Fruit fly (Drosophila melanogaster) whole organism, wandering third instar larva: ENCODE results near the gene Mettl2.

Experiments
- CG9705 ChIP-seq: fragments of 200-800 bp; sonication (Bioruptor generic); optimal IDR thresholded peaks from 2 replicates; lab custom pipeline; 2018; ENCODE audit warnings: missing biosample characterization, mild to moderate bottlenecking, missing genetic modification characterization
- CrebA ChIP-seq: fragments of 200-800 bp; sonication (Bioruptor generic); optimal IDR thresholded peaks from 2 replicates; lab custom pipeline; 2016; ENCODE audit warnings: missing biosample characterization, mild to moderate bottlenecking, missing genetic modification characterization, borderline replicate concordance
- Dfd ChIP-seq: fragments of >200 bp; optimal IDR thresholded peaks from 2 replicates; lab custom pipeline; 2017; ENCODE audit warnings: missing biosample characterization, missing genetic modification characterization
- Dif ChIP-seq: fragments of 200-275, 200-300 bp; sonication (Bioruptor generic); optimal IDR thresholded peaks from 2 replicates; lab custom pipeline; 2018; ENCODE audit warnings: missing biosample characterization, missing genetic modification characterization; ENCODE audit not compliant: partially characterized antibody
- GATAd ChIP-seq: sonication (Bioruptor generic); optimal IDR thresholded peaks from 2 replicates; lab custom pipeline; 2016; ENCODE audit warnings: missing biosample characterization, missing genetic modification characterization
- HLH106 ChIP-seq: fragments of 200-800 bp; optimal IDR thresholded peaks from 3 replicates; lab custom pipeline; 2019; ENCODE audit warnings: missing biosample characterization, mild to moderate bottlenecking, missing genetic modification characterization, moderate library complexity
- Hnf4 ChIP-seq: fragments of 200-800 bp; sonication (Bioruptor generic); optimal IDR thresholded peaks from 2 replicates; lab custom pipeline; 2016; ENCODE audit warnings: missing biosample characterization, mild to moderate bottlenecking, missing genetic modification characterization
- Hr78 ChIP-seq: fragments of >200 bp; optimal IDR thresholded peaks from 2 replicates; lab custom pipeline; 2017; ENCODE audit warnings: missing biosample characterization, missing genetic modification characterization
- Hr83 ChIP-seq: fragments of 200-300 bp; sonication (Bioruptor generic); optimal IDR thresholded peaks from 2 replicates; lab custom pipeline; 2016; ENCODE audit warnings: missing biosample characterization, mild to moderate bottlenecking, missing genetic modification characterization, moderate library complexity; ENCODE audit not compliant: poor library complexity, severe bottlenecking
- Mio ChIP-seq: sonication (Bioruptor generic); optimal IDR thresholded peaks from 2 replicates; lab custom pipeline; 2016; ENCODE audit warnings: missing biosample characterization, missing genetic modification characterization
- Myc ChIP-seq: fragments of >200 bp; optimal IDR thresholded peaks from 2 replicates; lab custom pipeline; 2017
- N ChIP-seq: fragments of >200 bp; optimal IDR thresholded peaks from 2 replicates; lab custom pipeline; 2018; ENCODE audit warnings: missing biosample characterization, missing external identifiers, missing genetic modification characterization
- Rel ChIP-seq, 2 experiments: fragments of 200-800 bp; sonication (Bioruptor generic) in 1 of 2; optimal IDR thresholded peaks; 2 replicates in 1 of 2; 3 replicates in 1 of 2; lab custom pipeline; 2016 to 2019; ENCODE audit warnings: mild to moderate bottlenecking in 2 of 2, missing biosample characterization in 2 of 2, missing genetic modification characterization in 2 of 2, moderate library complexity in 1 of 2
- Sp1 ChIP-seq: fragments of 200-800 bp; sonication (Bioruptor generic); optimal IDR thresholded peaks from 3 replicates; lab custom pipeline; 2019; ENCODE audit warnings: missing biosample characterization, mild to moderate bottlenecking, missing genetic modification characterization, moderate library complexity
- Vsx2 ChIP-seq: fragments of 200-300, 225-300 bp; sonication (Bioruptor generic); optimal IDR thresholded peaks from 2 replicates; lab custom pipeline; 2018; ENCODE audit warnings: missing biosample characterization, missing genetic modification characterization; ENCODE audit not compliant: partially characterized antibody
- br ChIP-seq: fragments of 200-800 bp; sonication (Bioruptor generic); optimal IDR thresholded peaks from 2 replicates; lab custom pipeline; 2016; ENCODE audit warnings: missing biosample characterization, missing genetic modification characterization
- dl ChIP-seq, 2 experiments: fragments of 175-275, 200-275 bp in 1 of 2; fragments of 200-275 bp in 1 of 2; sonication (Bioruptor generic); optimal IDR thresholded peaks; lab custom pipeline; 2018; ENCODE audit warnings: mild to moderate bottlenecking in 2 of 2, missing biosample characterization in 2 of 2, missing genetic modification characterization in 2 of 2, moderate library complexity in 2 of 2; ENCODE audit not compliant: partially characterized antibody in 2 of 2, insufficient read depth in 1 of 2
- dmrt93B ChIP-seq: fragments of 200-800 bp; sonication (Bioruptor generic); optimal IDR thresholded peaks from 2 replicates; lab custom pipeline; 2018; ENCODE audit warnings: missing biosample characterization, mild to moderate bottlenecking, missing genetic modification characterization
- dsf ChIP-seq: sonication (Bioruptor generic); optimal IDR thresholded peaks from 2 replicates; lab custom pipeline; 2016; ENCODE audit warnings: missing biosample characterization, missing genetic modification characterization, borderline replicate concordance
- ey ChIP-seq: fragments of 200-800 bp; sonication (Bioruptor generic); optimal IDR thresholded peaks from 2 replicates; lab custom pipeline; 2016; ENCODE audit warnings: missing biosample characterization, missing genetic modification characterization
- foxo ChIP-seq, 2 experiments: fragments of 200-800 bp; sonication (Bioruptor generic); optimal IDR thresholded peaks; 2 replicates in 1 of 2; 3 replicates in 1 of 2; lab custom pipeline; 2016 to 2017; ENCODE audit warnings: missing biosample characterization in 2 of 2, missing genetic modification characterization in 2 of 2
- fru ChIP-seq: fragments of 200-800 bp; sonication (Bioruptor generic); optimal IDR thresholded peaks from 3 replicates; lab custom pipeline; 2016; ENCODE audit warnings: missing biosample characterization, mild to moderate bottlenecking, missing genetic modification characterization
- h ChIP-seq: fragments of 200-800 bp; sonication (Bioruptor generic); optimal IDR thresholded peaks from 3 replicates; lab custom pipeline; 2016; ENCODE audit warnings: missing biosample characterization, mild to moderate bottlenecking, missing genetic modification characterization
- jim ChIP-seq: fragments of 175-275, 200-325 bp; sonication (Bioruptor generic); optimal IDR thresholded peaks from 2 replicates; lab custom pipeline; 2016; ENCODE audit warnings: missing biosample characterization, mild to moderate bottlenecking, missing genetic modification characterization
- lola ChIP-seq: fragments of >200 bp; optimal IDR thresholded peaks from 2 replicates; lab custom pipeline; 2017; ENCODE audit warnings: missing biosample characterization, missing genetic modification characterization
- pan ChIP-seq: fragments of >200 bp; optimal IDR thresholded peaks from 2 replicates; lab custom pipeline; 2017
- rgr ChIP-seq: fragments of 200-800 bp; sonication (Bioruptor generic); optimal IDR thresholded peaks from 3 replicates; lab custom pipeline; 2016; ENCODE audit warnings: missing biosample characterization, mild to moderate bottlenecking, missing genetic modification characterization
- sage ChIP-seq: fragments of 200-800 bp; sonication (Bioruptor generic); optimal IDR thresholded peaks from 2 replicates; lab custom pipeline; 2016; ENCODE audit warnings: missing biosample characterization, mild to moderate bottlenecking, missing genetic modification characterization
- sv ChIP-seq: fragments of 200-800 bp; sonication (Bioruptor generic); optimal IDR thresholded peaks from 3 replicates; lab custom pipeline; 2016; ENCODE audit warnings: missing biosample characterization, missing genetic modification characterization
- tai ChIP-seq: sonication (Bioruptor generic); optimal IDR thresholded peaks from 2 replicates; lab custom pipeline; 2016; ENCODE audit warnings: missing biosample characterization, missing genetic modification characterization
- woc ChIP-seq: sonication (Bioruptor generic); optimal IDR thresholded peaks from 2 replicates; lab custom pipeline; 2016; ENCODE audit warnings: missing biosample characterization, mild to moderate bottlenecking, missing genetic modification characterization

Mettl2 gene

dm6 chr3L:1679394-1679793 is 40.4 kb upstream of the Mettl2 start:
- TF ChIP-seq Rel (GFP tag; optimal IDR thresholded peaks at IDR 0.05; lab: Kevin White, UChicago): no peak
- peak; percentile 71 for TF ChIP-seq Rel (tag; optimal IDR thresholded peaks at IDR 0.05; lab: Kevin White, UChicago)
- TF ChIP-seq h (GFP tag; lab: Kevin White, UChicago): peak; percentile 11
- TF ChIP-seq Myc: no peak
- TF ChIP-seq fru (GFP tag; lab: Kevin White, UChicago): peak; percentile 1
- no peak for TF ChIP-seq Dfd (GFP tag; lab: Kevin White, UChicago)
- peak; percentile 20 for TF ChIP-seq woc (GFP tag; lab: Kevin White, UChicago)
- TF ChIP-seq ey (GFP tag; lab: Kevin White, UChicago): no peak
- TF ChIP-seq HLH106: peak; percentile 11
- peak in 1 of 2 experiments; percentile 0 for TF ChIP-seq foxo (GFP tag; optimal IDR thresholded peaks at IDR 0.05; lab: Kevin White, UChicago)

- TF ChIP-seq CG9705 (GFP tag; lab: Kevin White, UChicago): no peak
Measured at dm6 chr3L:1676222-1676621, 37.2 kb upstream of the Mettl2 start.

dm6 chr3L:1675242-1675641 is 36.2 kb upstream of the Mettl2 start:
- TF ChIP-seq sv (GFP tag; lab: Kevin White, UChicago) (no peak), dsf (GFP tag; lab: Kevin White, UChicago) (no peak), GATAd (GFP tag; lab: Kevin White, UChicago) (no peak), Dfd (GFP tag; lab: Kevin White, UChicago) (no peak), ey (GFP tag; lab: Kevin White, UChicago) (no peak)
- TF ChIP-seq, all 38 proteins: peak for 0

- TF ChIP-seq Myc (no peak), CG9705 (GFP tag; lab: Kevin White, UChicago) (no peak), dmrt93B (GFP tag; lab: Kevin White, UChicago) (no peak), jim (no peak), HLH106 (no peak), GATAd (GFP tag; lab: Kevin White, UChicago) (no peak)
Measured at dm6 chr3L:1674381-1674780, 35.3 kb upstream of the Mettl2 start, which contains the start of gene CG7991. CG7991 (plus strand) TSS chr3L:1674709.

dm6 chr3L:1672627-1673026 is 33.6 kb upstream of the Mettl2 start, which contains the start of gene CG13930:
CG13930 (minus strand) TSS chr3L:1672727.
- TF ChIP-seq sv (GFP tag; lab: Kevin White, UChicago): no peak
- no peak for TF ChIP-seq jim
- no peak for TF ChIP-seq pan
- no peak for TF ChIP-seq ey (GFP tag; lab: Kevin White, UChicago)
- TF ChIP-seq dl (GFP tag; optimal IDR thresholded peaks at IDR 0.05; lab: Kevin White, UChicago; ENCODE audit: insufficient read depth in 1 of 2, partially characterized antibody in 2 of 2): no peak
- TF ChIP-seq lola (GFP tag; lab: Kevin White, UChicago): no peak
- TF ChIP-seq HLH106: no peak
- TF ChIP-seq Rel (GFP tag; optimal IDR thresholded peaks at IDR 0.05; lab: Kevin White, UChicago): no peak
- TF ChIP-seq Rel (tag; optimal IDR thresholded peaks at IDR 0.05; lab: Kevin White, UChicago): no peak
- no peak for TF ChIP-seq rgr (GFP tag; lab: Kevin White, UChicago)
- TF ChIP-seq Hr83 (GFP tag; lab: Kevin White, UChicago): no peak
- TF ChIP-seq Dfd (GFP tag; lab: Kevin White, UChicago): no peak
- no peak for TF ChIP-seq foxo (GFP tag; optimal IDR thresholded peaks at IDR 0.05; lab: Kevin White, UChicago)
- no peak for TF ChIP-seq br (GFP tag; lab: Kevin White, UChicago)
- TF ChIP-seq, all 38 proteins: peak for 0

dm6 chr3L:1670008-1670407 is 31.0 kb upstream of the Mettl2 start, which contains the start of gene RabX5:
RabX5 (minus strand) TSS chr3L:1670108.
- no peak for TF ChIP-seq Myc
- no peak for TF ChIP-seq dl (GFP tag; optimal IDR thresholded peaks at IDR 0.05; lab: Kevin White, UChicago; ENCODE audit: insufficient read depth in 1 of 2, partially characterized antibody in 2 of 2)
- TF ChIP-seq Rel (GFP tag; optimal IDR thresholded peaks at IDR 0.05; lab: Kevin White, UChicago): no peak
- TF ChIP-seq Rel (tag; optimal IDR thresholded peaks at IDR 0.05; lab: Kevin White, UChicago): no peak
- TF ChIP-seq sage: no peak
- TF ChIP-seq Vsx2 (GFP tag; lab: Kevin White, UChicago): no peak
- TF ChIP-seq pan: no peak

dm6 chr3L:1668504-1668903 is 29.5 kb upstream of the Mettl2 start, which contains the start of gene RpL23A:
RpL23A (minus strand) TSS chr3L:1668654.
- TF ChIP-seq fru (GFP tag; lab: Kevin White, UChicago) (peak; percentile 89), Sp1 (GFP tag; lab: Kevin White, UChicago) (peak; percentile 89), N (GFP tag; lab: Kevin White, UChicago) (no peak), br (GFP tag; lab: Kevin White, UChicago) (peak; percentile 93), woc (GFP tag; lab: Kevin White, UChicago) (peak; percentile 32), Hnf4 (GFP tag; lab: Kevin White, UChicago) (no peak), Mio (GFP tag; lab: Kevin White, UChicago) (peak; percentile 80), dmrt93B (GFP tag; lab: Kevin White, UChicago) (peak; percentile 96), sage (peak; percentile 6), HLH106 (peak; percentile 89), Rel (GFP tag; optimal IDR thresholded peaks at IDR 0.05; lab: Kevin White, UChicago) (no peak), Rel (tag; optimal IDR thresholded peaks at IDR 0.05; lab: Kevin White, UChicago) (peak; percentile 70), Hr83 (GFP tag; lab: Kevin White, UChicago) (peak; percentile 97), tai (no peak), Hr78 (no peak), lola (GFP tag; lab: Kevin White, UChicago) (no peak), rgr (GFP tag; lab: Kevin White, UChicago) (peak; percentile 96), foxo (GFP tag; optimal IDR thresholded peaks at IDR 0.05; lab: Kevin White, UChicago) (peak in 1 of 2 experiments; percentile 91), pan (no peak), Dif (GFP tag; lab: Kevin White, UChicago) (peak; percentile 59), sv (GFP tag; lab: Kevin White, UChicago) (peak; percentile 95), Myc (peak; percentile 8), Vsx2 (GFP tag; lab: Kevin White, UChicago) (peak; percentile 93), CrebA (GFP tag; lab: Kevin White, UChicago) (no peak), jim (peak; percentile 64), Dfd (GFP tag; lab: Kevin White, UChicago) (no peak)
